Fruit fly (Drosophila melanogaster) Kc167 (cell line): ENCODE results near the gene osp.

ENCODE experiments used
- Myc ChIP-seq: fragments of >200 bp; optimal IDR thresholded peaks from 2 replicates; lab custom pipeline; 2017; ENCODE audit warnings: missing external identifiers
- Sin3A ChIP-seq: fragments of >200 bp; optimal IDR thresholded peaks from 2 replicates; lab custom pipeline; 2018; ENCODE audit warnings: missing external identifiers
- psq ChIP-seq: fragments of >200 bp; optimal IDR thresholded peaks from 2 replicates; lab custom pipeline; 2017; ENCODE audit warnings: missing external identifiers

DNA sequence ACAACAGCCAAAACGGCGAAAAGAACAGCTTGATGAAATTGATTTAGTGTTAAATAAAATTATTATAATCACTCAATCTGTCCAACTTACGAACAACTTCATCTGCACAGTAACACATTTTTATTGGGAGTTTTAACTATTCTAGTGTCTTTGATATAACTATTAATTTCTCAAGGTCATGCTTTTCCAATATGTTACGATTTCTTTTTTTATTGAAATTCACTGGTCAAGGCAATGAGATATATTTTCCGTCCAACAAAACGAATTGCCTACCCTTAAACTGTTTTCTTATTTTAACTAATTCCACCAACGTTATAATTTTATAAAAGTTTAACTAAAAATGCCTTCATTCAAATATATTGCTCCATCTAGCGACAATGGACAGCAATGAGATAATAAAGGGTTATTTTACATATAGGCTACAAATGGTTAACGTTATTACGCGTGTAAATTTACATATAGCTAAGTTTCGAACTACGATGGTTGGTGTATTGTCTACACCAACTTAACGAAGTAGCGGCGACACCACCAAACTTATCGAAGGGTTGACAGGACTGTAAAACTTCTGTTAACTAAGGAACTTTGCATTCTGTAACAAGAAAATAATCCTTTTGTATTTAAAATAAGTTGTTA lies 100.4 kb downstream of the osp start:
- TF ChIP-seq Myc (lab: Kevin White, UChicago) (no peak), Sin3A (lab: Kevin White, UChicago) (no peak), psq (no peak)
